Worm (Caenorhabditis elegans): Measurements from ENCODE around the gene C35D6.13.
"Not testable (repeated sequence)": the region's sequence is repeated elsewhere in the genome, so short reads cannot be mapped to it uniquely, and the experiment has no call there.

Gene C35D6.13

DNA sequence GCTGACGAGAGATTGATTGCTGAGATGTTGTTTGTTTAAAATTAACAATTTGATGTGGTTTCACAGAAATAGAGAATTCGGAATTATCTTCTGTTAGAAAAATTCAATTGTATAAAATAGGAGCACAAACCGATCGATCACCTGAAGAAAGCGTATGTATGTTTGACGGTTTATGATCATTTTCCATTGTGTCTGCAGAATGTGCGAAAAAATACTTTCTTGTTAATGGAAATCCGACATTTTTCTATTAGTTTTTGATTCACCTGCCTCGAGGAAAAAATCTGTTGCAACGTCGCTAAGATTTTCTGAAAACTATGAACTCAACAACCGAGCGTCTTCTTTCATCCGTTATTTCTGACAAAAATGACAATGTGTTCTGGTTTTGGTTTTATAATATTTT, at the start of gene C35D6.13:
Gene C35D6.13 (plus strand): TSS at position 301 of the 400 bp plus-strand sequence.
- no peak for TF ChIP-seq pes-1 (GFP tag; IDR thresholded peaks at IDR 0.05)
- TF ChIP-seq B0310.2 (tag; optimal IDR thresholded peaks at IDR 0.05) = no peak
- TF ChIP-seq ceh-36 (tag; optimal IDR thresholded peaks at IDR 0.05) = no peak
- no peak for TF ChIP-seq ets-7 (tag; optimal IDR thresholded peaks at IDR 0.05)

DNA sequence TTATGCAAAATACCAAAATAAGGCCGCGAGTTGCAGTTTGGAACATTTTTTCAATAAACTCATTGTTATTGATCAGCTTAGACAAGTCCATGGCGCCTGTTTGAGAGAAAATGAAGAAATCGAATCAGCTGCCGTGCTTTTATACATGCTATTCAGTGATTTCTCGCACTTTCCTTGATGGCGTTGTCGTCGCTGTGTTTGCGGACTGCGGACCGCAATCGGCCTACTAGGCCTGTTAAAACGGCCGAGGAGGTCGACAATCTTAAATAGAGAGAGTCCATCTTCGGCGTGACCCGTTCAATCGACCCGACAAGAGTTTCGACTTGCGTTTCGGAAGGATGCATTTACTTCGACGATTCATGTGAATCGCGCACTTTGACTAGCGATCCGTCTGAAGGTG, 46.1 kb upstream of the C35D6.13 start, which contains the start of gene srz-75:
Gene srz-75 (minus strand): TSS at position 101 of the 400 bp plus-strand sequence.
- TF ChIP-seq ceh-13 (GFP tag; optimal IDR thresholded peaks at IDR 0.05) (no peak), hmbx-1 (tag; optimal IDR thresholded peaks at IDR 0.05) (no peak), ceh-36 (tag; optimal IDR thresholded peaks at IDR 0.05) (no peak), B0310.2 (tag; optimal IDR thresholded peaks at IDR 0.05) (no peak), aly-1 (tag; optimal IDR thresholded peaks at IDR 0.05) (no peak), F13C5.2 (tag; optimal IDR thresholded peaks at IDR 0.05) (no peak), ets-7 (tag; optimal IDR thresholded peaks at IDR 0.05) (no peak), scrt-1 (GFP tag; IDR thresholded peaks at IDR 0.05) (no peak), flt-1 (GFP tag; IDR thresholded peaks at IDR 0.05) (no peak), pes-1 (GFP tag; IDR thresholded peaks at IDR 0.05) (no peak), sea-1 (GFP tag; conservative IDR thresholded peaks at IDR 0.05) (no peak), tra-4 (tag; optimal IDR thresholded peaks at IDR 0.05) (no peak), hmg-4 (GFP tag; optimal IDR thresholded peaks at IDR 0.05) (no peak), hnd-1 (tag; optimal IDR thresholded peaks at IDR 0.05) (no peak), ama-1 (optimal IDR thresholded peaks at IDR 0.05) (no peak), tbx-11 (GFP tag; IDR thresholded peaks at IDR 0.05) (no peak), tbx-37 (GFP tag; conservative IDR thresholded peaks at IDR 0.05) (no peak)

DNA sequence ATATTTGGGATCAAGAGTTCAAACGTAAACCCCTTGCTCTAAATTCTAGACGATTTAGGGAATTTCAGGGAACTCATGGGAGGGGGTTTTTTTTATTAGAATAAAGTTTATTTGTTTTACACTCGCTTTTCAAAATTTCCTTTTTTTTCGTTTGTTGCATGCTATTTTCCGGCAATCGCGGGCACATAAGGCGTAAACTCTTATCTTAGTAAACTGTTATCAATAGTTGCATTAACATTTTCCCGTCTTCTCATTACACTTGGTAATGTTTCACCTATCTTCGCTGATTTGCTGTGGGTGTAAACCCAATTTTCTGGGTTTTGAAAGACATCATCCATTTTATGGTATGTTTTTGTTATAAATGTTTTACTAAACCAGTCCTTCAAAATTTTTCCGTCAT, 42.9 kb upstream of the C35D6.13 start:
- TF ChIP-seq sea-1 (GFP tag; conservative IDR thresholded peaks at IDR 0.05) (no peak), ama-1 (optimal IDR thresholded peaks at IDR 0.05) (no peak), B0310.2 (tag; optimal IDR thresholded peaks at IDR 0.05) (no peak), ceh-13 (GFP tag; optimal IDR thresholded peaks at IDR 0.05) (no peak), tra-4 (tag; optimal IDR thresholded peaks at IDR 0.05) (no peak), F13C5.2 (tag; optimal IDR thresholded peaks at IDR 0.05) (no peak), ceh-36 (tag; optimal IDR thresholded peaks at IDR 0.05) (no peak), aly-1 (tag; optimal IDR thresholded peaks at IDR 0.05) (no peak), ets-7 (tag; optimal IDR thresholded peaks at IDR 0.05) (no peak), hnd-1 (tag; optimal IDR thresholded peaks at IDR 0.05) (no peak), hmg-4 (GFP tag; optimal IDR thresholded peaks at IDR 0.05) (no peak), pes-1 (GFP tag; IDR thresholded peaks at IDR 0.05) (no peak), tbx-11 (GFP tag; IDR thresholded peaks at IDR 0.05) (no peak), tbx-37 (GFP tag; conservative IDR thresholded peaks at IDR 0.05) (no peak), scrt-1 (GFP tag; IDR thresholded peaks at IDR 0.05) (no peak), flt-1 (GFP tag; IDR thresholded peaks at IDR 0.05) (no peak), hmbx-1 (tag; optimal IDR thresholded peaks at IDR 0.05) (no peak)

ce11 chrIV:16298851-16299250, 38.0 kb upstream of the C35D6.13 start, which contains the start of gene srz-72:
Gene srz-72, plus strand, starts transcription at chrIV:16299151.
- TF ChIP-seq tra-4 (tag; optimal IDR thresholded peaks at IDR 0.05) (no peak), flt-1 (GFP tag; IDR thresholded peaks at IDR 0.05) (no peak), scrt-1 (GFP tag; IDR thresholded peaks at IDR 0.05) (no peak), ama-1 (optimal IDR thresholded peaks at IDR 0.05) (no peak)

DNA sequence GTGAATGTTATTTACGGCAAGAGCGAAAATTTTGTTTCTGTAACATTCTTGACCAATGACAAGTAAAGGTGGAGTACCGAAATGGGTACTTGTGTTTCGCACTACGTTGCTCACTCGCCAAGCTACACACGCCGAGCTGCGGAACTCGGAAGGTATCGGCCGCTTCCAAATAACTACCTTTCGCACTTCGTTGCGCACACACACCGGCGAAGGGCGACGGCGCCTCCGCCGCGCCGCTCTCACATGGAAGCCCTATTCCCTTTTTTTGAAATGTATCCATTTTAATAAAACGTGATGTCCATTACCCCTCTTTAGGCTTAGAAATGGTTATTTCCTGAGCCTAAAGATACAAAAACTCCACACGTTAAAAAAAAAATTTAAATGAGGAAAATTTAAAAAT, 29.9 kb upstream of the C35D6.13 start:
- TF ChIP-seq tbx-11 (GFP tag; IDR thresholded peaks at IDR 0.05) = no peak
- TF ChIP-seq scrt-1 (GFP tag; IDR thresholded peaks at IDR 0.05) = no peak
- TF ChIP-seq flt-1 (GFP tag; IDR thresholded peaks at IDR 0.05) = no peak
- TF ChIP-seq pes-1 (GFP tag; IDR thresholded peaks at IDR 0.05) = no peak
- no peak for TF ChIP-seq B0310.2 (tag; optimal IDR thresholded peaks at IDR 0.05)
- no peak for TF ChIP-seq sea-1 (GFP tag; conservative IDR thresholded peaks at IDR 0.05)
- no peak for TF ChIP-seq ceh-13 (GFP tag; optimal IDR thresholded peaks at IDR 0.05)
- TF ChIP-seq aly-1 (tag; optimal IDR thresholded peaks at IDR 0.05) = no peak
- no peak for TF ChIP-seq ama-1 (optimal IDR thresholded peaks at IDR 0.05)
- no peak for TF ChIP-seq F13C5.2 (tag; optimal IDR thresholded peaks at IDR 0.05)
- TF ChIP-seq hmbx-1 (tag; optimal IDR thresholded peaks at IDR 0.05) = no peak
- TF ChIP-seq ets-7 (tag; optimal IDR thresholded peaks at IDR 0.05) = no peak

DNA sequence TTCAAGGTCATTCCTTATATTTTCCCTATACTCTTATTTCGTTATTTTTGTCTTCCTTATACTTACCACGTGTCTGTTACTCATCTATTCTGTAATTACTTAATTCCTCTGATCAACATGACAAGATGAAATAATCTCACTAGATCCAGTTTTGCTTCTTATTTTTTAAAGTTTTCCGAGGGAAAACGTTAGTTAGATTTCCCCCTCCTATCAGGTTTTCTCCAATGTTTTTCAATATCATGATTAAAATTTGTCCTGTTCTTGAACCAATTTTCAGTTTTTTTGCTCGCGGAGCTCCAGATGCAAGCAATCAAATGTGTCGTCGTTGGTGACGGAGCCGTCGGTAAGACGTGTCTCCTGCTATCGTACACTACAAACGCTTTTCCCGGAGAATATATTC, 28.9 kb upstream of the C35D6.13 start, which contains the start of gene rac-2:
Gene rac-2 (plus strand): TSS at position 301 of the 400 bp plus-strand sequence.
- TF ChIP-seq ama-1 (optimal IDR thresholded peaks at IDR 0.05); ceh-13 (GFP tag; optimal IDR thresholded peaks at IDR 0.05); pes-1 (GFP tag; IDR thresholded peaks at IDR 0.05): not testable (repeated sequence)

DNA sequence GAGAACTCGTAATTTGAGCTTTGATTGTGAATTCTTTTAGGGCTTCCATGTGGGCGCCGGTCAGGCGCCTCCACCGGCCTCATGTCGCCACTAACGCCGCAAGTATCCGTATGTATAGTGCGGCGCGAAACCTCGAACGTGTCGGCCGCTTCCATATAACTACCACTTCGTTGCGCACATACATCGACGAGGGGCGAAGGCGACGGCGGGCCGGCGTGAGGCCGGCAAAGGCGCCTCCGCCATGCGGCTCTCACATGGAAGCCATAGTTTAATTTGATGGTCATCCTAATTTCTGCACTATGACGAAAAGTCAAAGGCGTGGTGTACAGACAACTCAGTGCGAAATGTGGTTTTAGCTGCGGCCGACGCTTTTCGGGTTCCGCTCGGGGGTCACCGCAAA, 26.7 kb upstream of the C35D6.13 start:
- no peak for TF ChIP-seq aly-1 (tag; optimal IDR thresholded peaks at IDR 0.05)
- TF ChIP-seq hmbx-1 (tag; optimal IDR thresholded peaks at IDR 0.05) = no peak
- no peak for TF ChIP-seq scrt-1 (GFP tag; IDR thresholded peaks at IDR 0.05)
- no peak for TF ChIP-seq tra-4 (tag; optimal IDR thresholded peaks at IDR 0.05)
- TF ChIP-seq F13C5.2 (tag; optimal IDR thresholded peaks at IDR 0.05) = no peak
- no peak for TF ChIP-seq B0310.2 (tag; optimal IDR thresholded peaks at IDR 0.05)
- TF ChIP-seq ceh-36 (tag; optimal IDR thresholded peaks at IDR 0.05) = no peak
- no peak for TF ChIP-seq sea-1 (GFP tag; conservative IDR thresholded peaks at IDR 0.05)
- no peak for TF ChIP-seq tbx-11 (GFP tag; IDR thresholded peaks at IDR 0.05)
- TF ChIP-seq ama-1 (optimal IDR thresholded peaks at IDR 0.05) = no peak
- no peak for TF ChIP-seq ceh-13 (GFP tag; optimal IDR thresholded peaks at IDR 0.05)
- TF ChIP-seq flt-1 (GFP tag; IDR thresholded peaks at IDR 0.05) = no peak
- no peak for TF ChIP-seq tbx-37 (GFP tag; conservative IDR thresholded peaks at IDR 0.05)
- TF ChIP-seq ets-7 (tag; optimal IDR thresholded peaks at IDR 0.05) = no peak
- no peak for TF ChIP-seq hmg-4 (GFP tag; optimal IDR thresholded peaks at IDR 0.05)
- no peak for TF ChIP-seq hnd-1 (tag; optimal IDR thresholded peaks at IDR 0.05)

- TF ChIP-seq pes-1 (GFP tag; IDR thresholded peaks at IDR 0.05) (no peak), ceh-36 (tag; optimal IDR thresholded peaks at IDR 0.05) (no peak), hmbx-1 (tag; optimal IDR thresholded peaks at IDR 0.05) (no peak), sea-1 (GFP tag; conservative IDR thresholded peaks at IDR 0.05) (no peak), F13C5.2 (tag; optimal IDR thresholded peaks at IDR 0.05) (no peak), tra-4 (tag; optimal IDR thresholded peaks at IDR 0.05) (no peak), ama-1 (optimal IDR thresholded peaks at IDR 0.05) (no peak), B0310.2 (tag; optimal IDR thresholded peaks at IDR 0.05) (no peak), hmg-4 (GFP tag; optimal IDR thresholded peaks at IDR 0.05) (no peak)
Observed at ce11 chrIV:16320410-16320809, 16.4 kb upstream of the C35D6.13 start, which contains the start of gene K03D3.5. Gene K03D3.5, minus strand, starts transcription at chrIV:16320510.
